Worm (Caenorhabditis elegans) whole organism, L4/young adult: ENCODE data around the gene Y73C8B.2.

Experiments
- dao-5 ChIP-seq: sonication (generic microtip); optimal IDR thresholded peaks from 2 replicates; lab custom pipeline; 2016; ENCODE audit warnings: missing genotype, missing genetic modification characterization, moderate library complexity, missing compliant biosample characterization
- him-1 ChIP-seq: sonication (generic microtip); optimal IDR thresholded peaks from 2 replicates; lab custom pipeline; 2016; ENCODE audit warnings: missing genotype, missing genetic modification reagents, missing genetic modification characterization, missing compliant biosample characterization

DNA sequence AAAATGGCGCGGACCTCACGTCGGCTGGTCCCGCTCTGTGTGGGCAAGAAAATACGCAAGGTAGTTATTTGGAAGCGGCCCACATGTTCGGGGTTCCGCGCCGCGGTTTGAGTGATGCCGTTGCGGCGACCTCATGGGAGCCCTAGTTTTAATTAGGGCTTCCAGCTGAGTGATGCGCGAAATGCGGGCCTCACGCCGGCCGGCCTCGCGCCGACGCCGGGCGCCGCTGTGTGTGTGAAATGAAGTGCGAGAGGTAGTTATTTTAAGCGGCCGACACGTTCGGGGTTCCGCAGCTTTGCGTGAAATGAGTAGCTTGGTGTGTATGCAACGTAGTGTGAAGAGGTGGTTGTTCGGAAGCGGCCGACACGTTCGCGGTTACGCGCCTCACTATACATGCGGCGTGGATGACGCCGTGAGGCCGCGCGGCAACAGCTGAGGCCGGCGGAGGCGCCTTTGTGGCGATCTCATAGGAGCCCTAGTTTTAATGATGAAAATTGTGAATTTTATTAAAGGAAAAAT, 44.8 kb downstream of the Y73C8B.2 start:
- TF ChIP-seq dao-5 (tag; lab: Kevin White, UChicago) (no peak), him-1 (tag; lab: Kevin White, UChicago) (no peak)
